Fruit fly (Drosophila melanogaster) whole organism, wandering third instar larva: ENCODE data around the gene CG11417.

Experiments used
- Abd-B ChIP-seq: fragments of >200 bp; optimal IDR thresholded peaks from 2 replicates; lab custom pipeline; 2017; ENCODE audit warnings: missing biosample characterization, missing genetic modification characterization
- CG32264 ChIP-seq: fragments of 200-800 bp; sonication (Bioruptor generic); optimal IDR thresholded peaks from 2 replicates; lab custom pipeline; 2016; ENCODE audit warnings: missing biosample characterization, missing genetic modification characterization
- CG9705 ChIP-seq: fragments of 200-800 bp; sonication (Bioruptor generic); optimal IDR thresholded peaks from 2 replicates; lab custom pipeline; 2018; ENCODE audit warnings: missing biosample characterization, mild to moderate bottlenecking, missing genetic modification characterization
- Dfd ChIP-seq: fragments of >200 bp; optimal IDR thresholded peaks from 2 replicates; lab custom pipeline; 2017; ENCODE audit warnings: missing biosample characterization, missing genetic modification characterization
- Dif ChIP-seq: fragments of 200-275, 200-300 bp; sonication (Bioruptor generic); optimal IDR thresholded peaks from 2 replicates; lab custom pipeline; 2018; ENCODE audit warnings: missing biosample characterization, missing genetic modification characterization; ENCODE audit not compliant: partially characterized antibody
- GATAd ChIP-seq: sonication (Bioruptor generic); optimal IDR thresholded peaks from 2 replicates; lab custom pipeline; 2016; ENCODE audit warnings: missing biosample characterization, missing genetic modification characterization
- HLH106 ChIP-seq: fragments of 200-800 bp; optimal IDR thresholded peaks from 3 replicates; lab custom pipeline; 2019; ENCODE audit warnings: missing biosample characterization, mild to moderate bottlenecking, missing genetic modification characterization, moderate library complexity
- Hnf4 ChIP-seq: fragments of 200-800 bp; sonication (Bioruptor generic); optimal IDR thresholded peaks from 2 replicates; lab custom pipeline; 2016; ENCODE audit warnings: missing biosample characterization, mild to moderate bottlenecking, missing genetic modification characterization
- Hr83 ChIP-seq: fragments of 200-300 bp; sonication (Bioruptor generic); optimal IDR thresholded peaks from 2 replicates; lab custom pipeline; 2016; ENCODE audit warnings: missing biosample characterization, mild to moderate bottlenecking, missing genetic modification characterization, moderate library complexity; ENCODE audit not compliant: poor library complexity, severe bottlenecking
- Jra ChIP-seq: sonication (Bioruptor generic); optimal IDR thresholded peaks from 2 replicates; lab custom pipeline; 2016; ENCODE audit warnings: missing biosample characterization, missing genetic modification characterization
- Mio ChIP-seq: sonication (Bioruptor generic); optimal IDR thresholded peaks from 2 replicates; lab custom pipeline; 2016; ENCODE audit warnings: missing biosample characterization, missing genetic modification characterization
- Myc ChIP-seq: fragments of >200 bp; optimal IDR thresholded peaks from 2 replicates; lab custom pipeline; 2017
- N ChIP-seq: fragments of >200 bp; optimal IDR thresholded peaks from 2 replicates; lab custom pipeline; 2018; ENCODE audit warnings: missing biosample characterization, missing external identifiers, missing genetic modification characterization
- Rel ChIP-seq, 2 experiments: fragments of 200-800 bp; sonication (Bioruptor generic) in 1 of 2; optimal IDR thresholded peaks; 2 replicates in 1 of 2; 3 replicates in 1 of 2; lab custom pipeline; 2016 to 2019; ENCODE audit warnings: mild to moderate bottlenecking in 2 of 2, missing biosample characterization in 2 of 2, missing genetic modification characterization in 2 of 2, moderate library complexity in 1 of 2
- Sp1 ChIP-seq: fragments of 200-800 bp; sonication (Bioruptor generic); optimal IDR thresholded peaks from 3 replicates; lab custom pipeline; 2019; ENCODE audit warnings: missing biosample characterization, mild to moderate bottlenecking, missing genetic modification characterization, moderate library complexity
- br ChIP-seq: fragments of 200-800 bp; sonication (Bioruptor generic); optimal IDR thresholded peaks from 2 replicates; lab custom pipeline; 2016; ENCODE audit warnings: missing biosample characterization, missing genetic modification characterization
- brk ChIP-seq: fragments of 200-800 bp; sonication (Bioruptor generic); optimal IDR thresholded peaks from 2 replicates; lab custom pipeline; 2016; ENCODE audit warnings: missing biosample characterization, mild to moderate bottlenecking, missing genetic modification characterization
- dl ChIP-seq, 2 experiments: fragments of 175-275, 200-275 bp in 1 of 2; fragments of 200-275 bp in 1 of 2; sonication (Bioruptor generic); optimal IDR thresholded peaks; lab custom pipeline; 2018; ENCODE audit warnings: mild to moderate bottlenecking in 2 of 2, missing biosample characterization in 2 of 2, missing genetic modification characterization in 2 of 2, moderate library complexity in 2 of 2; ENCODE audit not compliant: partially characterized antibody in 2 of 2, insufficient read depth in 1 of 2
- dmrt93B ChIP-seq: fragments of 200-800 bp; sonication (Bioruptor generic); optimal IDR thresholded peaks from 2 replicates; lab custom pipeline; 2018; ENCODE audit warnings: missing biosample characterization, mild to moderate bottlenecking, missing genetic modification characterization
- foxo ChIP-seq, 2 experiments: fragments of 200-800 bp; sonication (Bioruptor generic); optimal IDR thresholded peaks; 2 replicates in 1 of 2; 3 replicates in 1 of 2; lab custom pipeline; 2016 to 2017; ENCODE audit warnings: missing biosample characterization in 2 of 2, missing genetic modification characterization in 2 of 2
- fru ChIP-seq: fragments of 200-800 bp; sonication (Bioruptor generic); optimal IDR thresholded peaks from 3 replicates; lab custom pipeline; 2016; ENCODE audit warnings: missing biosample characterization, mild to moderate bottlenecking, missing genetic modification characterization
- h ChIP-seq: fragments of 200-800 bp; sonication (Bioruptor generic); optimal IDR thresholded peaks from 3 replicates; lab custom pipeline; 2016; ENCODE audit warnings: missing biosample characterization, mild to moderate bottlenecking, missing genetic modification characterization
- jim ChIP-seq: fragments of 175-275, 200-325 bp; sonication (Bioruptor generic); optimal IDR thresholded peaks from 2 replicates; lab custom pipeline; 2016; ENCODE audit warnings: missing biosample characterization, mild to moderate bottlenecking, missing genetic modification characterization
- lola ChIP-seq: fragments of >200 bp; optimal IDR thresholded peaks from 2 replicates; lab custom pipeline; 2017; ENCODE audit warnings: missing biosample characterization, missing genetic modification characterization
- pan ChIP-seq: fragments of >200 bp; optimal IDR thresholded peaks from 2 replicates; lab custom pipeline; 2017
- psq ChIP-seq: fragments of 200-800 bp; sonication (Bioruptor generic); optimal IDR thresholded peaks from 3 replicates; lab custom pipeline; 2017; ENCODE audit warnings: missing biosample characterization, mild to moderate bottlenecking, missing genetic modification characterization, moderate library complexity
- rgr ChIP-seq: fragments of 200-800 bp; sonication (Bioruptor generic); optimal IDR thresholded peaks from 3 replicates; lab custom pipeline; 2016; ENCODE audit warnings: missing biosample characterization, mild to moderate bottlenecking, missing genetic modification characterization
- sage ChIP-seq: fragments of 200-800 bp; sonication (Bioruptor generic); optimal IDR thresholded peaks from 2 replicates; lab custom pipeline; 2016; ENCODE audit warnings: missing biosample characterization, mild to moderate bottlenecking, missing genetic modification characterization
- sv ChIP-seq: fragments of 200-800 bp; sonication (Bioruptor generic); optimal IDR thresholded peaks from 3 replicates; lab custom pipeline; 2016; ENCODE audit warnings: missing biosample characterization, missing genetic modification characterization

CG11417 gene

dm6 chrX:1380350-1381060 lies 26.7 kb downstream of the CG11417 start, which contains the start of the genes CG3719 and CG32813 (continued):
- TF ChIP-seq Dif (peak; percentile 17), Dfd (no peak), dmrt93B (GFP tag; lab: Kevin White, UChicago) (no peak)

dm6 chrX:1381413-1381991 lies 27.7 kb downstream of the CG11417 start:
- TF ChIP-seq dmrt93B (GFP tag; lab: Kevin White, UChicago) (no peak), fru (GFP tag; lab: Kevin White, UChicago) (no peak), Dif (no peak), brk (GFP tag; lab: Kevin White, UChicago) (no peak), CG32264 (GFP tag; lab: Kevin White, UChicago) (no peak), jim (GFP tag; lab: Kevin White, UChicago) (no peak), N (GFP tag; lab: Kevin White, UChicago) (no peak), lola (no peak), Abd-B (GFP tag; lab: Kevin White, UChicago) (no peak), sage (GFP tag; lab: Kevin White, UChicago) (no peak), Hr83 (no peak), GATAd (no peak)

- TF ChIP-seq Hnf4 (no peak), br (GFP tag; lab: Kevin White, UChicago) (no peak), brk (GFP tag; lab: Kevin White, UChicago) (no peak), CG32264 (GFP tag; lab: Kevin White, UChicago) (no peak), dl (GFP tag; optimal IDR thresholded peaks at IDR 0.05; lab: Kevin White, UChicago; ENCODE audit: insufficient read depth in 1 of 2, partially characterized antibody in 2 of 2) (no peak), HLH106 (tag; lab: Kevin White, UChicago) (no peak)
Measured at dm6 chrX:1382489-1382888, 28.7 kb downstream of the CG11417 start.

- TF ChIP-seq psq (GFP tag; lab: Kevin White, UChicago), result no peak
- no peak for TF ChIP-seq sage (GFP tag; lab: Kevin White, UChicago)
- TF ChIP-seq br (GFP tag; lab: Kevin White, UChicago), result no peak
- no peak for TF ChIP-seq Rel (GFP tag; optimal IDR thresholded peaks at IDR 0.05; lab: Kevin White, UChicago)
- no peak for TF ChIP-seq Rel (tag; optimal IDR thresholded peaks at IDR 0.05; lab: Kevin White, UChicago)
- TF ChIP-seq Dif, result no peak
- TF ChIP-seq fru (GFP tag; lab: Kevin White, UChicago), result no peak
- TF ChIP-seq Abd-B (GFP tag; lab: Kevin White, UChicago), result no peak
- no peak for TF ChIP-seq foxo (GFP tag; optimal IDR thresholded peaks at IDR 0.05; lab: Kevin White, UChicago)
- TF ChIP-seq pan (lab: Kevin White, UChicago), result no peak
Measured at dm6 chrX:1384232-1384631, 30.4 kb downstream of the CG11417 start.

- TF ChIP-seq Rel (GFP tag; optimal IDR thresholded peaks at IDR 0.05; lab: Kevin White, UChicago) (no peak), Rel (tag; optimal IDR thresholded peaks at IDR 0.05; lab: Kevin White, UChicago) (peak; percentile 81), Myc (lab: Kevin White, UChicago) (no peak), h (GFP tag; lab: Kevin White, UChicago) (peak; percentile 50)
Measured at dm6 chrX:1387149-1387752, 33.4 kb downstream of the CG11417 start.

dm6 chrX:1388148-1388703 lies 34.4 kb downstream of the CG11417 start:
- peak in 1 of 2 experiments; percentile 25 for TF ChIP-seq dl (GFP tag; optimal IDR thresholded peaks at IDR 0.05; lab: Kevin White, UChicago; ENCODE audit: insufficient read depth in 1 of 2, partially characterized antibody in 2 of 2)
- TF ChIP-seq psq (GFP tag; lab: Kevin White, UChicago), result no peak

dm6 chrX:1392875-1393274 lies 39.1 kb downstream of the CG11417 start, which contains the start of gene Rilpl:
Gene Rilpl (plus strand): TSS chrX:1393054.
- TF ChIP-seq Jra (GFP tag; lab: Kevin White, UChicago), result peak; percentile 80
- no peak for TF ChIP-seq Abd-B (GFP tag; lab: Kevin White, UChicago)
- no peak for TF ChIP-seq CG32264 (GFP tag; lab: Kevin White, UChicago)
- TF ChIP-seq CG9705 (GFP tag; lab: Kevin White, UChicago), result no peak
- TF ChIP-seq foxo (GFP tag; optimal IDR thresholded peaks at IDR 0.05; lab: Kevin White, UChicago), result peak in 1 of 2 experiments; percentile 47
- no peak for TF ChIP-seq Mio (GFP tag; lab: Kevin White, UChicago)
- TF ChIP-seq Sp1, result peak; percentile 25
- TF ChIP-seq psq (GFP tag; lab: Kevin White, UChicago), result no peak
- peak; percentile 50 for TF ChIP-seq rgr (GFP tag; lab: Kevin White, UChicago)
- peak; percentile 15 for TF ChIP-seq HLH106 (tag; lab: Kevin White, UChicago)
- TF ChIP-seq sv, result no peak
- no peak for TF ChIP-seq N (GFP tag; lab: Kevin White, UChicago)
- TF ChIP-seq GATAd, result no peak
- TF ChIP-seq jim (GFP tag; lab: Kevin White, UChicago), result no peak
- TF ChIP-seq h (GFP tag; lab: Kevin White, UChicago), result peak; percentile 45
- peak; percentile 34 for TF ChIP-seq br (GFP tag; lab: Kevin White, UChicago)
- TF ChIP-seq dl (GFP tag; optimal IDR thresholded peaks at IDR 0.05; lab: Kevin White, UChicago; ENCODE audit: insufficient read depth in 1 of 2, partially characterized antibody in 2 of 2), result no peak
- peak; percentile 22 for TF ChIP-seq fru (GFP tag; lab: Kevin White, UChicago)
- TF ChIP-seq brk (GFP tag; lab: Kevin White, UChicago), result no peak
- no peak for TF ChIP-seq Rel (GFP tag; optimal IDR thresholded peaks at IDR 0.05; lab: Kevin White, UChicago)
- peak; percentile 48 for TF ChIP-seq Rel (tag; optimal IDR thresholded peaks at IDR 0.05; lab: Kevin White, UChicago)
- no peak for TF ChIP-seq Dfd
